Fruit fly (Drosophila melanogaster) Kc167 (cell line): ENCODE data around the gene ida.

Experiments used
- Myc ChIP-seq: fragments of >200 bp; optimal IDR thresholded peaks from 2 replicates; lab custom pipeline; 2017; ENCODE audit warnings: missing external identifiers
- Sin3A ChIP-seq: fragments of >200 bp; optimal IDR thresholded peaks from 2 replicates; lab custom pipeline; 2018; ENCODE audit warnings: missing external identifiers
- h ChIP-seq: fragments of >200 bp; optimal IDR thresholded peaks from 3 replicates; lab custom pipeline; 2018; ENCODE audit warnings: missing external identifiers
- insv ChIP-seq: fragments of >200 bp; optimal IDR thresholded peaks from 3 replicates; lab custom pipeline; 2018; ENCODE audit warnings: missing external identifiers
- psq ChIP-seq: fragments of >200 bp; optimal IDR thresholded peaks from 2 replicates; lab custom pipeline; 2017; ENCODE audit warnings: missing external identifiers
- ttk ChIP-seq: sonication (Bioruptor generic); optimal IDR thresholded peaks from 2 replicates; lab custom pipeline; 2017; ENCODE audit warnings: missing external identifiers

DNA sequence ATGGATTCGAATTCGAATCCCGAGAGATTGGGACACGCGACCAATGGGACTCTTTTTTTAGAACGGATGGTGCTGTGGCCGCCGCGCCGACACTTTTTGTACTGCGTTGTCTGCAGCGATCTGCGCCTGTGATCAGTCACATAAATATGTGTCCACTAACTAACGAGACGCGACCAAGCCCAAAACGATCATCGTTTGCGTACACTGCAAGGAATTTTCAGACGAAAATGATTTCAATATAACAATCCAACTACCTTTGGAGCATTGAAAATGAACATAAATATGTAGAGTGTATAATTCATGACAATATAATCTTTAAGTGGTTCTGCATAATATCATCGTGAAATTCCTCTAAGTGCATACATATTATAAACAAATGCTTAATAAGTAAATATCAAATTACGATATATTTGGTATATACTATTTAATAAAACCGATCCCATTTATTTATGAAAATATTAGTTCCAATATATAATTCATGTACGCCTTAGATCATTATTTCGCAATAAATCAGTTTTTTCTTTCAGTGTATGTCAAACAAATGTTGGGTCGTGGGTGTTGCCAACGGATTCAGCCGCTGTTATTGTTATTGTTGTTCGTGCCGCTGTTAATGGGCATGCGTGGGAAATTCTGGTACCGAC is 30.5 kb downstream of the ida start, which contains the start of gene Eip63F-1:
- TF ChIP-seq insv (lab: Kevin White, UChicago) (no peak), Sin3A (no peak), ttk (lab: Kevin White, UChicago) (no peak), psq (no peak), Myc (lab: Kevin White, UChicago) (no peak), h (lab: Kevin White, UChicago) (no peak)
